Worm (Caenorhabditis elegans) whole organism, early embryonic: ENCODE measurements around the gene srh-269.
A peak's percentile ranks its signal among the peaks of the same experiment; 100 is the strongest.

Experiments
- B0310.2 ChIP-seq: sonication (generic microtip); optimal IDR thresholded peaks from 2 replicates; lab custom pipeline; 2016; ENCODE audit warnings: mild to moderate bottlenecking, missing genetic modification characterization, missing compliant biosample characterization
- F13C5.2 ChIP-seq: sonication (generic microtip); optimal IDR thresholded peaks from 2 replicates; lab custom pipeline; 2017; ENCODE audit warnings: mild to moderate bottlenecking, missing genetic modification characterization, inconsistent platforms, missing compliant biosample characterization
- aly-1 ChIP-seq: sonication (generic microtip); optimal IDR thresholded peaks from 2 replicates; lab custom pipeline; 2016; ENCODE audit warnings: missing genetic modification characterization, missing compliant biosample characterization
- ama-1 ChIP-seq: fragments of 150-350 bp; optimal IDR thresholded peaks from 2 replicates; lab custom pipeline; 2014
- ceh-13 ChIP-seq: fragments of 200-800 bp; sonication (Bioruptor generic); optimal IDR thresholded peaks from 2 replicates; lab custom pipeline; 2018; ENCODE audit warnings: mild to moderate bottlenecking, missing genetic modification characterization, missing compliant biosample characterization
- ceh-36 ChIP-seq: sonication (generic microtip); optimal IDR thresholded peaks from 2 replicates; lab custom pipeline; 2016; ENCODE audit warnings: missing genetic modification characterization, inconsistent platforms, missing compliant biosample characterization
- ets-7 ChIP-seq: sonication (generic microtip); optimal IDR thresholded peaks from 2 replicates; lab custom pipeline; 2016; ENCODE audit warnings: missing genotype, missing genetic modification characterization, missing compliant biosample characterization
- flt-1 ChIP-seq: fragments of 200-800 bp; sonication (Bioruptor generic); IDR thresholded peaks from 2 replicates; pipeline ENCODE4 v1.3.6; 2022; ENCODE audit warnings: missing genetic modification characterization, missing compliant biosample characterization
- hmbx-1 ChIP-seq: sonication (generic microtip); optimal IDR thresholded peaks from 2 replicates; lab custom pipeline; 2016; ENCODE audit warnings: mild to moderate bottlenecking, missing genetic modification characterization, missing compliant biosample characterization
- hmg-4 ChIP-seq: fragments of 200-800 bp; sonication (Bioruptor generic); optimal IDR thresholded peaks from 2 replicates; lab custom pipeline; 2018; ENCODE audit warnings: mild to moderate bottlenecking, missing genetic modification characterization, missing compliant biosample characterization
- hnd-1 ChIP-seq: sonication (generic microtip); optimal IDR thresholded peaks from 2 replicates; lab custom pipeline; 2016; ENCODE audit warnings: missing genetic modification characterization, missing compliant biosample characterization
- pes-1 ChIP-seq: fragments of 200-800 bp; sonication (Bioruptor generic); IDR thresholded peaks from 2 replicates; pipeline ENCODE4 v1.3.6; 2022; ENCODE audit warnings: missing genetic modification reagents, missing genetic modification characterization, missing compliant biosample characterization
- scrt-1 ChIP-seq: fragments of 200-800 bp; sonication (Bioruptor generic); IDR thresholded peaks from 2 replicates; pipeline ENCODE4 v1.3.6; 2022; ENCODE audit warnings: missing genetic modification characterization, missing compliant biosample characterization
- sea-1 ChIP-seq: fragments of 200-800 bp; sonication (Bioruptor generic); conservative IDR thresholded peaks from 2 replicates; pipeline ENCODE4 v1.3.6; 2022; ENCODE audit warnings: missing genetic modification characterization, missing compliant biosample characterization
- tbx-11 ChIP-seq: fragments of 200-800 bp; sonication (Bioruptor generic); IDR thresholded peaks from 2 replicates; pipeline ENCODE4 v1.3.6; 2022; ENCODE audit warnings: missing genetic modification characterization, missing compliant biosample characterization
- tbx-37 ChIP-seq: fragments of 200-800 bp; sonication (Bioruptor generic); conservative IDR thresholded peaks from 2 replicates; pipeline ENCODE4 v1.3.6; 2022; ENCODE audit warnings: missing genetic modification reagents, missing genetic modification characterization, missing compliant biosample characterization
- tra-4 ChIP-seq: sonication (generic microtip); optimal IDR thresholded peaks from 2 replicates; lab custom pipeline; 2017; ENCODE audit warnings: missing genetic modification characterization, missing compliant biosample characterization

Gene srh-269

ce11 chrV:16593792-16594059, 1.9 kb upstream of the srh-269 start:
- no peak for TF ChIP-seq flt-1 (GFP tag; lab: Robert Waterston, UW)
- TF ChIP-seq scrt-1 (GFP tag; lab: Robert Waterston, UW) = no peak
- TF ChIP-seq ceh-36 = no peak

- TF ChIP-seq tbx-11 = no peak
- TF ChIP-seq tbx-37 (GFP tag; lab: Robert Waterston, UW) = no peak
- no peak for TF ChIP-seq pes-1 (GFP tag; lab: Robert Waterston, UW)
- TF ChIP-seq tra-4 (tag; lab: Kevin White, UChicago) = no peak
- peak; percentile 88 for TF ChIP-seq ceh-36
- no peak for TF ChIP-seq hmbx-1
Observed at ce11 chrV:16592947-16593791, 1.3 kb upstream of the srh-269 start.

- no peak for TF ChIP-seq tbx-37 (GFP tag; lab: Robert Waterston, UW)
Observed at ce11 chrV:16589488-16589887, 2.4 kb downstream of the srh-269 start.

- TF ChIP-seq scrt-1 (GFP tag; lab: Robert Waterston, UW) = no peak
Observed at ce11 chrV:16588428-16588827, 3.4 kb downstream of the srh-269 start, which contains the start of gene srw-73. Gene srw-73 (minus strand): TSS chrV:16588528.

- TF ChIP-seq ceh-13 (GFP tag; lab: Kevin White, UChicago) (no peak), ceh-36 (no peak), aly-1 (tag; lab: Kevin White, UChicago) (no peak), flt-1 (GFP tag; lab: Robert Waterston, UW) (no peak), scrt-1 (GFP tag; lab: Robert Waterston, UW) (no peak), hnd-1 (no peak), tra-4 (tag; lab: Kevin White, UChicago) (no peak), hmg-4 (GFP tag; lab: Kevin White, UChicago) (no peak), B0310.2 (tag; lab: Kevin White, UChicago) (no peak), hmbx-1 (no peak)
Observed at ce11 chrV:16582973-16583372, 8.9 kb downstream of the srh-269 start, which contains the start of gene str-150. Gene str-150 (plus strand): TSS chrV:16583273.

- TF ChIP-seq hmg-4 (GFP tag; lab: Kevin White, UChicago) (no peak), B0310.2 (tag; lab: Kevin White, UChicago) (no peak), scrt-1 (GFP tag; lab: Robert Waterston, UW) (no peak), F13C5.2 (no peak), pes-1 (GFP tag; lab: Robert Waterston, UW) (no peak), flt-1 (GFP tag; lab: Robert Waterston, UW) (no peak), aly-1 (tag; lab: Kevin White, UChicago) (no peak), ceh-13 (GFP tag; lab: Kevin White, UChicago) (no peak), ets-7 (no peak), ama-1 (lab: Kevin White, UChicago) (no peak)
Observed at ce11 chrV:16581061-16581460, 10.8 kb downstream of the srh-269 start.

- TF ChIP-seq aly-1 (tag; lab: Kevin White, UChicago) (no peak), pes-1 (GFP tag; lab: Robert Waterston, UW) (no peak), hmg-4 (GFP tag; lab: Kevin White, UChicago) (no peak), F13C5.2 (no peak), ets-7 (no peak), hmbx-1 (no peak), scrt-1 (GFP tag; lab: Robert Waterston, UW) (no peak), ceh-13 (GFP tag; lab: Kevin White, UChicago) (no peak), ama-1 (lab: Kevin White, UChicago) (no peak)
Observed at ce11 chrV:16580424-16580823, 11.4 kb downstream of the srh-269 start, which contains the start of gene nhr-271. Gene nhr-271 (minus strand): TSS chrV:16580524.

- TF ChIP-seq hmg-4 (GFP tag; lab: Kevin White, UChicago) (no peak), hmbx-1 (no peak), sea-1 (GFP tag; lab: Robert Waterston, UW) (no peak), hnd-1 (no peak), scrt-1 (GFP tag; lab: Robert Waterston, UW) (no peak), flt-1 (GFP tag; lab: Robert Waterston, UW) (no peak), tra-4 (tag; lab: Kevin White, UChicago) (no peak), tbx-37 (GFP tag; lab: Robert Waterston, UW) (no peak), ceh-13 (GFP tag; lab: Kevin White, UChicago) (no peak), ceh-36 (no peak), B0310.2 (tag; lab: Kevin White, UChicago) (no peak), F13C5.2 (no peak), aly-1 (tag; lab: Kevin White, UChicago) (no peak), ets-7 (no peak), ama-1 (lab: Kevin White, UChicago) (no peak)
Observed at ce11 chrV:16575900-16576299, 15.9 kb downstream of the srh-269 start, which contains the start of gene str-151. Gene str-151 (plus strand): TSS chrV:16576200.

- TF ChIP-seq aly-1 (tag; lab: Kevin White, UChicago) (no peak), flt-1 (GFP tag; lab: Robert Waterston, UW) (no peak), B0310.2 (tag; lab: Kevin White, UChicago) (no peak), hmbx-1 (no peak), tbx-37 (GFP tag; lab: Robert Waterston, UW) (no peak), F13C5.2 (no peak), ama-1 (lab: Kevin White, UChicago) (no peak), scrt-1 (GFP tag; lab: Robert Waterston, UW) (no peak)
Observed at ce11 chrV:16573168-16573567, 18.7 kb downstream of the srh-269 start, which contains the start of gene str-149. Gene str-149 (plus strand): TSS chrV:16573468.
